Worm (Caenorhabditis elegans): Measurements from ENCODE around the gene F02D10.3.
"Not testable (repeated sequence)": the region's sequence is repeated elsewhere in the genome, so short reads cannot be mapped to it uniquely, and the experiment has no call there.

The F02D10.3 gene

DNA sequence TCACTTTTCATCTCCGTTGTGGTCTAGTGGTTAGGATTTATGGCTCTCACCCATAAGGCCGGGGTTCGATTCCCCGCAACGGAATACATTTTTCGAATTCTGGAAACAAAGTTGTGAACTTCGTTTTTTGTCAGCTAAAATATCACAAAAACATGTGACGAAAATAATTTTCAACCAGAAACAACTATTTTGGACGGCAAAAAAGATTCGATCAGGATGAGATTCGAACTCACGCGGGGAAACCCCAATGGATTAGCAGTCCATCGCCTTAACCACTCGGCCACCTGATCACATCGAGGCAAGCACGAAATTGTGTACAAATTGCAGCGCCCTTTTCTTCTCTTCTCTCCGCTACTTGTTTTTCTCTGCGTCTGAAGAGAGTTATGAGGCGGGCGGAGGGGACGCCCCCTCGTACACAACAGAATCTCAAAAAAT lies 13.7 kb downstream of the F02D10.3 start (continued):
- TF ChIP-seq hlh-11 (tag; optimal IDR thresholded peaks at IDR 0.05) (peak; percentile 83), gei-8 (GFP tag; optimal IDR thresholded peaks at IDR 0.05) (peak; percentile 63), F44E2.7 (GFP tag; IDR thresholded peaks at IDR 0.05) (0 out of 2 replicates have a peak, but pooled peaks have one; percentile 68), lin-13 (GFP tag; optimal IDR thresholded peaks at IDR 0.05) (peak; percentile 78), mxl-2 (GFP tag; conservative IDR thresholded peaks at IDR 0.05) (peak; percentile 43; the same call in 1 of the 2 replicates), jun-1 (tag; optimal IDR thresholded peaks at IDR 0.05) (peak; percentile 14), lin-38 (GFP tag; IDR thresholded peaks at IDR 0.05) (peak; percentile 76), D1046.2 (GFP tag; IDR thresholded peaks at IDR 0.05) (peak; percentile 79; the same call in 1 of the 2 replicates), T20F7.1 (GFP tag; optimal IDR thresholded peaks at IDR 0.05) (peak; percentile 62), daf-16 (GFP tag; optimal IDR thresholded peaks at IDR 0.05) (peak; percentile 73 to 81), daf-16 (tag; optimal IDR thresholded peaks at IDR 0.05) (peak; percentile 69), ceh-44 (GFP tag; IDR thresholded peaks at IDR 0.05) (peak; percentile 33; the same call in 1 of the 2 replicates), duxl-1 (tag; optimal IDR thresholded peaks at IDR 0.05; ENCODE audit: poor library complexity) (peak; percentile 78), nhr-111 (GFP tag; optimal IDR thresholded peaks at IDR 0.05) (peak; percentile 57), lin-1 (GFP tag; IDR thresholded peaks at IDR 0.05) (peak; percentile 48; the same call in 1 of the 2 replicates), nhr-42 (GFP tag; IDR thresholded peaks at IDR 0.05) (0 out of 2 replicates have a peak, but pooled peaks have one; percentile 62), F26F4.8 (GFP tag; conservative IDR thresholded peaks at IDR 0.05) (peak; percentile 75), dve-1 (tag; optimal IDR thresholded peaks at IDR 0.05; ENCODE audit: insufficient read depth) (peak; percentile 68), vab-7 (GFP tag; IDR thresholded peaks at IDR 0.05) (peak; percentile 77; the same call in 1 of the 2 replicates), F49E8.2 (tag; optimal IDR thresholded peaks at IDR 0.05; ENCODE audit: borderline replicate concordance) (peak; percentile 45), php-3 (GFP tag; IDR thresholded peaks at IDR 0.05) (peak; percentile 71), pha-4 (GFP tag; IDR thresholded peaks at IDR 0.05) (peak; percentile 83; the same call in 1 of the 2 replicates), F37D6.2 (tag; optimal IDR thresholded peaks at IDR 0.05) (peak; percentile 34), dmd-8 (GFP tag; IDR thresholded peaks at IDR 0.05) (peak; percentile 90; the same call in 1 of the 2 replicates), nhr-11 (tag; optimal IDR thresholded peaks at IDR 0.05) (peak; percentile 38), tra-1 (GFP tag; IDR thresholded peaks at IDR 0.05) (peak; percentile 90), unc-130 (GFP tag; optimal IDR thresholded peaks at IDR 0.05) (peak; percentile 54), mdl-1 (tag; optimal IDR thresholded peaks at IDR 0.05) (peak in 1 of 2 experiments; percentile 70), ceh-20 (GFP tag; IDR thresholded peaks at IDR 0.05) (peak; percentile 83; the same call in 1 of the 2 replicates), zip-2 (tag; optimal IDR thresholded peaks at IDR 0.05) (peak; percentile 69), aha-1 (tag) (peak; percentile 75), ZK337.2 (GFP tag; IDR thresholded peaks at IDR 0.05) (peak; percentile 77; the same call in 1 of the 2 replicates), nhr-28 (tag; optimal IDR thresholded peaks at IDR 0.05) (peak; percentile 17), madf-5 (GFP tag; IDR thresholded peaks at IDR 0.05) (peak in 1 of 2 experiments; percentile 88; a peak in 2 of 4 replicates), snpc-1.2 (GFP tag; IDR thresholded peaks at IDR 0.05) (peak; percentile 82), spr-3 (GFP tag; optimal IDR thresholded peaks at IDR 0.05) (peak; percentile 82), ctbp-1 (GFP tag; IDR thresholded peaks at IDR 0.05) (peak; percentile 88; the same call in 1 of the 2 replicates), ztf-7 (tag; optimal IDR thresholded peaks at IDR 0.05) (peak; percentile 43), lin-29 (GFP tag; IDR thresholded peaks at IDR 0.05) (0 out of 2 replicates have a peak, but pooled peaks have one; percentile 55), Y105C5A.15 (GFP tag; IDR thresholded peaks at IDR 0.05) (0 out of 2 replicates have a peak, but pooled peaks have one; percentile 71), dpl-1 (GFP tag; optimal IDR thresholded peaks at IDR 0.05) (peak; percentile 29), zfp-3 (GFP tag; conservative IDR thresholded peaks at IDR 0.05) (peak; percentile 73), spr-1 (tag; optimal IDR thresholded peaks at IDR 0.05) (peak; percentile 73), sdz-12 (GFP tag; optimal IDR thresholded peaks at IDR 0.05) (peak; percentile 12), dmd-9 (GFP tag; IDR thresholded peaks at IDR 0.05) (peak; percentile 70), hmg-1.1 (GFP tag; IDR thresholded peaks at IDR 0.05) (peak; percentile 91), F10B5.3 (tag; optimal IDR thresholded peaks at IDR 0.05) (peak; percentile 54), saeg-2 (GFP tag; IDR thresholded peaks at IDR 0.05) (peak; percentile 83), nhr-48 (tag; optimal IDR thresholded peaks at IDR 0.05) (peak; percentile 82)
- not testable (repeated sequence) for TF ChIP-seq pha-4 (tag; optimal IDR thresholded peaks at IDR 0.05)
